Fruit fly (Drosophila melanogaster): ENCODE data around the gene dnk.

Gene dnk

DNA sequence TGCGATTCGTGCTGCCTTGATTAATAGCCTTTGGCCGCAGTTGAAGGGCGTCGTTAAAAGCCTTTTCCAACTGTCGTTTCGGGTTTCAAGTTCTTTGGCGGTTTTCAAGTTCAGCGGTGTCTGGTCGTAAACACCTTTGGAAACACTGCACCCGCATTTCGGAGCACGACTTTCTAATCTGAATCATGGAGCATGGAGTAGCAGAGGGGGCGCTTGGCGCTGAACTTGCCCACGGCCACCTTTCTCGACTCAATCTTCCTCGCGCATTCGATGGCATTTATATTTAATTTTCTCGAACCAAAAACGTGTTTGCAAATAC lies 9.0 kb downstream of the dnk start:
- TF ChIP-seq CG16863 (GFP tag; optimal IDR thresholded peaks at IDR 0.05) (no peak), Bdp1 (GFP tag; optimal IDR thresholded peaks at IDR 0.05) (no peak), Hmr (GFP tag; optimal IDR thresholded peaks at IDR 0.05) (no peak), Bteb2 (GFP tag; optimal IDR thresholded peaks at IDR 0.05) (no peak), CG13624 (GFP tag; optimal IDR thresholded peaks at IDR 0.05) (no peak), Xrp1 (GFP tag; IDR thresholded peaks at IDR 0.05) (no peak), gcm (GFP tag; optimal IDR thresholded peaks at IDR 0.05) (peak; percentile 59), D (optimal IDR thresholded peaks at IDR 0.05) (peak; percentile 47), D (GFP tag; optimal IDR thresholded peaks at IDR 0.05) (no peak), kni (GFP tag; optimal IDR thresholded peaks at IDR 0.05) (peak; percentile 57), CG2875 (GFP tag; optimal IDR thresholded peaks at IDR 0.05) (no peak), CG11696 (GFP tag; IDR thresholded peaks at IDR 0.05) (no peak), CG15514 (GFP tag; optimal IDR thresholded peaks at IDR 0.05) (no peak), ci (GFP tag; IDR thresholded peaks at IDR 0.05) (no peak), abd-A (tag; optimal IDR thresholded peaks at IDR 0.05) (peak; percentile 16), bowl (GFP tag; IDR thresholded peaks at IDR 0.05) (no peak), Blimp-1 (GFP tag; optimal IDR thresholded peaks at IDR 0.05) (peak; percentile 12)

DNA sequence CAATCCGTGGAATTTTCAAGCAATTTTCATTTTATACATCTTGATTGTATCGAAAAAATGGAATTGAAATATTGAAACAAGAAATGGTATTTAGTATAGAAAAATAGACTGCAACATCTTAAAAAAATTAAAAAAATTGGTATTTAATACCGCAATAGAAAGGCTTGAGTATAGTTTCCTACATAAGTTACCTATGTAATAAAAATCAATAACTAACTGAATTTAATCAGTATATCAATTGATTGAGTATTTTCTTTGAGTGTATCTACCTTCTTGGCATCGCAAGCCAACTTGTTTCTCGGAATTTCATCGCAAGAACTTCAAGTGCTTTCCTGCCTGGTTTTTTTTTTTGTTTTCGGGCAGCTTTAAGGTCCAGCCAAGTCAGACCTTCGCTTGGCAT lies 9.7 kb downstream of the dnk start:
- TF ChIP-seq CG10543 (GFP tag; optimal IDR thresholded peaks at IDR 0.05) (no peak), vnd (GFP tag; IDR thresholded peaks at IDR 0.05; ENCODE audit: partially characterized antibody) (no peak), CG11398 (GFP tag; optimal IDR thresholded peaks at IDR 0.05) (no peak), CG2712 (tag; optimal IDR thresholded peaks at IDR 0.05) (peak; percentile 5), Optix (GFP tag; IDR thresholded peaks at IDR 0.05) (no peak), usp (GFP tag; optimal IDR thresholded peaks at IDR 0.05) (no peak), dmrt99B (tag; optimal IDR thresholded peaks at IDR 0.05) (peak; percentile 23), HmgZ (tag; optimal IDR thresholded peaks at IDR 0.05) (no peak), CG8388 (GFP tag; optimal IDR thresholded peaks at IDR 0.05) (peak; percentile 12), NFAT (GFP tag; IDR thresholded peaks at IDR 0.05) (no peak), HLHmδ (GFP tag; optimal IDR thresholded peaks at IDR 0.05) (no peak), zfh1 (GFP tag; IDR thresholded peaks at IDR 0.05) (no peak), CG17802 (tag; optimal IDR thresholded peaks at IDR 0.05) (no peak), her (GFP tag; optimal IDR thresholded peaks at IDR 0.05) (no peak), bsh (GFP tag; optimal IDR thresholded peaks at IDR 0.05) (peak; percentile 43 to 58), CG7556 (GFP tag; optimal IDR thresholded peaks at IDR 0.05) (peak; percentile 27), CG1647 (GFP tag; optimal IDR thresholded peaks at IDR 0.05) (no peak), HLH54F (GFP tag; optimal IDR thresholded peaks at IDR 0.05) (no peak), E2f1 (GFP tag; IDR thresholded peaks at IDR 0.05) (no peak), CG34376 (GFP tag; optimal IDR thresholded peaks at IDR 0.05) (no peak), Lpt (GFP tag; optimal IDR thresholded peaks at IDR 0.05) (no peak), z (GFP tag; IDR thresholded peaks at IDR 0.05) (no peak), CG12236 (GFP tag; optimal IDR thresholded peaks at IDR 0.05) (no peak), CG34224 (GFP tag; IDR thresholded peaks at IDR 0.05; ENCODE audit: partially characterized antibody) (no peak), Sox100B (GFP tag; optimal IDR thresholded peaks at IDR 0.05) (no peak), Sin3A (optimal IDR thresholded peaks at IDR 0.05) (no peak), CG2678 (tag; optimal IDR thresholded peaks at IDR 0.05) (peak; percentile 16), CG1832 (GFP tag; optimal IDR thresholded peaks at IDR 0.05) (no peak), eve (GFP tag; optimal IDR thresholded peaks at IDR 0.05) (no peak), CG10979 (tag; optimal IDR thresholded peaks at IDR 0.05) (peak; percentile 54), CG7839 (tag; optimal IDR thresholded peaks at IDR 0.05) (peak; percentile 13), pfk (GFP tag; optimal IDR thresholded peaks at IDR 0.05) (no peak), Pdp1 (GFP tag; optimal IDR thresholded peaks at IDR 0.05) (peak in 1 of 2 experiments; percentile 17), CG3065 (GFP tag; optimal IDR thresholded peaks at IDR 0.05) (no peak), CkIIα-i1 (GFP tag; IDR thresholded peaks at IDR 0.05) (no peak)

Measured in whole organism, embryonic.